Fruit fly (Drosophila melanogaster): ENCODE results near the gene CAH2.

Gene CAH2

dm6 chr3L:12131918-12132317 lies 45.5 kb upstream of the CAH2 start, which contains the start of gene DEF8 (continued):
- TF ChIP-seq repo (GFP tag; optimal IDR thresholded peaks at IDR 0.05) (no peak), cato (GFP tag; optimal IDR thresholded peaks at IDR 0.05; ENCODE audit: borderline replicate concordance) (peak; percentile 64), Med (GFP tag) (peak; percentile 90), CG3847 (GFP tag; IDR thresholded peaks at IDR 0.05) (peak; percentile 71), chn (GFP tag; optimal IDR thresholded peaks at IDR 0.05) (peak; percentile 53), Atf-2 (GFP tag; optimal IDR thresholded peaks at IDR 0.05) (peak; percentile 13), CG33557 (GFP tag; optimal IDR thresholded peaks at IDR 0.05) (peak; percentile 78), jumu (GFP tag; optimal IDR thresholded peaks at IDR 0.05) (peak; percentile 18), sqz (GFP tag; optimal IDR thresholded peaks at IDR 0.05) (peak; percentile 85), Kr (GFP tag; optimal IDR thresholded peaks at IDR 0.05) (no peak), CTCF (GFP tag; optimal IDR thresholded peaks at IDR 0.05) (no peak), chif (GFP tag; optimal IDR thresholded peaks at IDR 0.05) (peak; percentile 27 to 66), CG13624 (GFP tag; optimal IDR thresholded peaks at IDR 0.05) (peak; percentile 33), GATAe (GFP tag; conservative IDR thresholded peaks at IDR 0.05) (no peak), Asciz (GFP tag; optimal IDR thresholded peaks at IDR 0.05) (peak; percentile 78), CG7271 (tag; optimal IDR thresholded peaks at IDR 0.05) (peak; percentile 83), CG10959 (GFP tag; IDR thresholded peaks at IDR 0.05) (peak; percentile 76), CG3065 (GFP tag; optimal IDR thresholded peaks at IDR 0.05) (peak; percentile 71), gfzf (GFP tag; optimal IDR thresholded peaks at IDR 0.05) (no peak), zen2 (GFP tag; IDR thresholded peaks at IDR 0.05; ENCODE audit: partially characterized antibody) (no peak), NC2α (GFP tag; optimal IDR thresholded peaks at IDR 0.05) (peak; percentile 17), bbx (GFP tag; IDR thresholded peaks at IDR 0.05; ENCODE audit: partially characterized antibody) (0 out of 2 replicates have a peak, but pooled peaks have one; percentile 26), CG15479 (GFP tag; optimal IDR thresholded peaks at IDR 0.05) (no peak), CG8765 (GFP tag; IDR thresholded peaks at IDR 0.05) (peak; percentile 26; the same call in 1 of the 2 replicates), inv (GFP tag; IDR thresholded peaks at IDR 0.05; ENCODE audit: partially characterized antibody) (no peak; the same call in 1 of the 2 replicates), CG14014 (GFP tag; IDR thresholded peaks at IDR 0.05) (peak; percentile 83), CG10543 (GFP tag; optimal IDR thresholded peaks at IDR 0.05) (peak; percentile 40), CG12299 (tag; optimal IDR thresholded peaks at IDR 0.05) (peak; percentile 78), Scr (GFP tag; IDR thresholded peaks at IDR 0.05; ENCODE audit: partially characterized antibody) (peak; percentile 42), CG2202 (tag; optimal IDR thresholded peaks at IDR 0.05) (peak; percentile 75), Dek (tag; optimal IDR thresholded peaks at IDR 0.05) (peak; percentile 86), sim (GFP tag; IDR thresholded peaks at IDR 0.05) (peak; percentile 77; the same call in 1 of the 2 replicates), CG16779 (GFP tag; IDR thresholded peaks at IDR 0.05) (no peak), org-1 (GFP tag; optimal IDR thresholded peaks at IDR 0.05) (peak; percentile 31), CG1529 (GFP tag; optimal IDR thresholded peaks at IDR 0.05) (peak; percentile 57), E2f1 (GFP tag; IDR thresholded peaks at IDR 0.05) (peak; percentile 78), wek (GFP tag; optimal IDR thresholded peaks at IDR 0.05) (no peak), H15 (GFP tag; IDR thresholded peaks at IDR 0.05) (peak; percentile 78), CG1792 (GFP tag; optimal IDR thresholded peaks at IDR 0.05) (no peak), CkIIα-i1 (GFP tag; IDR thresholded peaks at IDR 0.05) (no peak), CG5180 (GFP tag; optimal IDR thresholded peaks at IDR 0.05) (no peak), pnt (GFP tag; optimal IDR thresholded peaks at IDR 0.05) (peak; percentile 19), CG4617 (GFP tag; optimal IDR thresholded peaks at IDR 0.05; ENCODE audit: borderline replicate concordance) (peak; percentile 96), CG16813 (GFP tag; IDR thresholded peaks at IDR 0.05; ENCODE audit: partially characterized antibody) (peak; percentile 41; the same call in 1 of the 3 replicates), CG17612 (GFP tag; IDR thresholded peaks at IDR 0.05) (0 out of 2 replicates have a peak, but pooled peaks have one; percentile 29), slp2 (GFP tag; optimal IDR thresholded peaks at IDR 0.05) (no peak), CG9876 (GFP tag; optimal IDR thresholded peaks at IDR 0.05) (no peak), CG32772 (GFP tag; IDR thresholded peaks at IDR 0.05) (peak; percentile 87), grn (GFP tag; optimal IDR thresholded peaks at IDR 0.05) (no peak), CHES-1-like (GFP tag; optimal IDR thresholded peaks at IDR 0.05) (peak; percentile 12), CG2129 (GFP tag; IDR thresholded peaks at IDR 0.05; ENCODE audit: partially characterized antibody) (no peak)
